Worm (Caenorhabditis elegans) whole organism, L1 larva: ENCODE results near the gene xpo-3.

ENCODE experiments used
- C04F5.9 ChIP-seq: sonication (generic microtip); optimal IDR thresholded peaks from 2 replicates; lab custom pipeline; 2016; ENCODE audit warnings: missing genetic modification characterization, missing compliant biosample characterization
- C34B4.2 ChIP-seq: sonication (generic microtip); optimal IDR thresholded peaks from 2 replicates; lab custom pipeline; 2017; ENCODE audit warnings: mild to moderate bottlenecking, missing genetic modification characterization, missing compliant biosample characterization
- Y116A8C.19 ChIP-seq: sonication (generic microtip); optimal IDR thresholded peaks from 2 replicates; lab custom pipeline; 2016; ENCODE audit warnings: missing compliant biosample characterization, missing genetic modification characterization, borderline replicate concordance
- aha-1 ChIP-seq: fragments of 150-350 bp; optimal IDR thresholded peaks from 2 replicates; lab custom pipeline; 2014; ENCODE audit warnings: missing biosample characterization, missing genetic modification characterization
- blmp-1 ChIP-seq: fragments of 150-350 bp; optimal IDR thresholded peaks from 2 replicates; lab custom pipeline; 2014; ENCODE audit warnings: missing biosample characterization, missing genetic modification characterization
- ceh-88 ChIP-seq: fragments of 200-800 bp; sonication (Bioruptor generic); IDR thresholded peaks from 2 replicates; pipeline ENCODE4 v1.3.6; 2022; ENCODE audit warnings: missing genetic modification characterization, missing compliant biosample characterization
- ces-1 ChIP-seq: fragments of 150-350 bp; optimal IDR thresholded peaks from 2 replicates; lab custom pipeline; 2014; ENCODE audit warnings: missing biosample characterization, missing genetic modification reagents, missing genetic modification characterization
- efl-1 ChIP-seq, 4 experiments: fragments of 150-350 bp; optimal IDR thresholded peaks in 3 of 4; peaks in 1 of 4; 1 replicate in 1 of 4; 2 replicates in 3 of 4; lab custom pipeline; 2014; ENCODE audit warnings: missing biosample characterization in 2 of 4, missing genetic modification characterization in 2 of 4, missing genetic modification reagents in 2 of 4
- egl-13 ChIP-seq: sonication (generic microtip); optimal IDR thresholded peaks from 2 replicates; lab custom pipeline; 2016; ENCODE audit warnings: missing genotype, missing genetic modification reagents, missing genetic modification characterization, missing compliant biosample characterization
- egl-27 ChIP-seq, 2 experiments: fragments of 150-350 bp in 1 of 2; sonication (generic microtip); optimal IDR thresholded peaks; 3 replicates each; lab custom pipeline; 2017 to 2018; ENCODE audit warnings: missing biosample characterization in 2 of 2, missing genetic modification characterization in 2 of 2, missing genetic modification reagents in 2 of 2
- fkh-10 ChIP-seq: sonication (generic microtip); optimal IDR thresholded peaks from 2 replicates; lab custom pipeline; 2017; ENCODE audit warnings: missing biosample characterization, missing genetic modification reagents, missing genetic modification characterization
- fkh-4 ChIP-seq: sonication (generic microtip); optimal IDR thresholded peaks from 2 replicates; lab custom pipeline; 2016; ENCODE audit warnings: missing compliant biosample characterization, missing genetic modification characterization, borderline replicate concordance
- fos-1 ChIP-seq: fragments of 150-350 bp; optimal IDR thresholded peaks from 2 replicates; lab custom pipeline; 2014; ENCODE audit warnings: missing biosample characterization, missing genetic modification characterization
- grh-1 ChIP-seq: fragments of 200-800 bp; sonication (Bioruptor generic); IDR thresholded peaks from 2 replicates; pipeline ENCODE4 v1.3.6; 2022; ENCODE audit warnings: missing genetic modification reagents, missing genetic modification characterization, missing compliant biosample characterization
- hlh-17 ChIP-seq: fragments of 200-800 bp; sonication (Bioruptor generic); optimal IDR thresholded peaks from 2 replicates; lab custom pipeline; 2018; ENCODE audit warnings: missing genetic modification characterization, mild to moderate bottlenecking, missing compliant biosample characterization, moderate library complexity, borderline replicate concordance
- hpl-2 ChIP-seq: fragments of 150-350 bp; optimal IDR thresholded peaks from 2 replicates; lab custom pipeline; 2014; ENCODE audit warnings: missing biosample characterization, missing genetic modification reagents, missing genetic modification characterization
- irx-1 ChIP-seq: sonication (generic microtip); optimal IDR thresholded peaks from 2 replicates; lab custom pipeline; 2016; ENCODE audit warnings: missing genetic modification characterization, missing compliant biosample characterization
- jun-1 ChIP-seq: fragments of 150-350 bp; optimal IDR thresholded peaks from 2 replicates; lab custom pipeline; 2014; ENCODE audit warnings: missing biosample characterization, missing genetic modification reagents, missing genetic modification characterization
- lin-13 ChIP-seq: fragments of 150-350 bp; optimal IDR thresholded peaks from 2 replicates; lab custom pipeline; 2014; ENCODE audit warnings: missing biosample characterization, missing genetic modification reagents, missing genetic modification characterization
- lin-14 ChIP-seq: fragments of 200-800 bp; sonication (Bioruptor generic); optimal IDR thresholded peaks from 2 replicates; lab custom pipeline; 2018; ENCODE audit warnings: mild to moderate bottlenecking, missing genetic modification characterization, moderate library complexity, missing compliant biosample characterization
- lin-35 ChIP-seq, 2 experiments: fragments of 150-350 bp; optimal IDR thresholded peaks; 2 replicates each; lab custom pipeline; 2014; ENCODE audit warnings: missing biosample characterization in 2 of 2, missing genetic modification characterization in 2 of 2, missing genetic modification reagents in 2 of 2
- lin-39 ChIP-seq: fragments of 150-350 bp; optimal IDR thresholded peaks from 2 replicates; lab custom pipeline; 2014; ENCODE audit warnings: missing biosample characterization, missing genetic modification reagents, missing genetic modification characterization
- lsy-2 ChIP-seq, 2 experiments: fragments of 150-350 bp; optimal IDR thresholded peaks; 2 replicates each; lab custom pipeline; 2014; ENCODE audit warnings: missing biosample characterization in 2 of 2, missing genetic modification characterization in 2 of 2
- mdl-1 ChIP-seq, 2 experiments: fragments of 150-350 bp; optimal IDR thresholded peaks; 2 replicates each; lab custom pipeline; 2014 to 2017; ENCODE audit warnings: missing biosample characterization in 2 of 2, missing genetic modification characterization in 2 of 2, inconsistent platforms in 1 of 2
- mef-2 ChIP-seq: fragments of 150-350 bp; optimal IDR thresholded peaks from 2 replicates; lab custom pipeline; 2014; ENCODE audit warnings: missing biosample characterization, missing genetic modification characterization
- nhr-12 ChIP-seq: sonication (generic microtip); optimal IDR thresholded peaks from 2 replicates; lab custom pipeline; 2017; ENCODE audit warnings: missing biosample characterization, missing genetic modification characterization
- nhr-237 ChIP-seq: fragments of 150-350 bp; optimal IDR thresholded peaks from 2 replicates; lab custom pipeline; 2014; ENCODE audit warnings: missing biosample characterization, missing genetic modification characterization
- nhr-76 ChIP-seq: sonication (generic microtip); optimal IDR thresholded peaks from 2 replicates; lab custom pipeline; 2017; ENCODE audit warnings: missing biosample characterization, missing genetic modification characterization
- nhr-90 ChIP-seq: sonication (generic microtip); optimal IDR thresholded peaks from 2 replicates; lab custom pipeline; 2016; ENCODE audit warnings: mild to moderate bottlenecking, missing genetic modification characterization, missing compliant biosample characterization; ENCODE audit not compliant: poor library complexity
- pag-3 ChIP-seq: sonication (generic microtip); optimal IDR thresholded peaks from 2 replicates; lab custom pipeline; 2017; ENCODE audit warnings: missing genetic modification characterization, mild to moderate bottlenecking, missing compliant biosample characterization, antibody characterized with exemption, borderline replicate concordance; ENCODE audit not compliant: insufficient read depth
- pax-3 ChIP-seq: fragments of 200-800 bp; sonication (Bioruptor generic); optimal IDR thresholded peaks from 2 replicates; lab custom pipeline; 2018; ENCODE audit warnings: mild to moderate bottlenecking, missing genetic modification characterization, moderate library complexity, missing compliant biosample characterization
- sptf-1 ChIP-seq: fragments of 150-350 bp; optimal IDR thresholded peaks from 2 replicates; lab custom pipeline; 2014; ENCODE audit warnings: missing biosample characterization, missing genetic modification characterization
- swsn-7 ChIP-seq: sonication (generic microtip); optimal IDR thresholded peaks from 2 replicates; lab custom pipeline; 2016; ENCODE audit warnings: missing genetic modification characterization, missing compliant biosample characterization
- tbx-2 ChIP-seq: sonication (generic microtip); optimal IDR thresholded peaks from 2 replicates; lab custom pipeline; 2016; ENCODE audit warnings: missing genetic modification characterization, missing compliant biosample characterization
- unc-62 ChIP-seq: fragments of 150-350 bp; optimal IDR thresholded peaks from 2 replicates; lab custom pipeline; 2014; ENCODE audit warnings: missing biosample characterization, missing genetic modification reagents, missing genetic modification characterization
- unc-86 ChIP-seq: sonication (generic microtip); optimal IDR thresholded peaks from 2 replicates; lab custom pipeline; 2016; ENCODE audit warnings: missing genetic modification characterization, missing compliant biosample characterization
- unc-98 ChIP-seq: fragments of 200-800 bp; sonication (Bioruptor generic); IDR thresholded peaks from 2 replicates; pipeline ENCODE4 v1.3.6; 2022; ENCODE audit warnings: missing genetic modification characterization, missing compliant biosample characterization
- vab-15 ChIP-seq: sonication (generic microtip); optimal IDR thresholded peaks from 2 replicates; lab custom pipeline; 2017; ENCODE audit warnings: missing genotype, mild to moderate bottlenecking, missing genetic modification characterization, missing compliant biosample characterization
- ztf-4 ChIP-seq: fragments of 150-350 bp; optimal IDR thresholded peaks from 2 replicates; lab custom pipeline; 2014; ENCODE audit warnings: missing biosample characterization, missing genetic modification characterization

Gene xpo-3

ce11 chrIV:7923982-7924480, at the start of gene xpo-3, which contains the start of gene C49H3.3 (continued):
- TF ChIP-seq swsn-7 (tag; lab: Kevin White, UChicago): no peak

- TF ChIP-seq fos-1: no peak
- no peak for TF ChIP-seq pag-3 (tag; lab: Kevin White, UChicago)
- no peak for TF ChIP-seq ceh-88
- TF ChIP-seq aha-1 (tag; lab: Kevin White, UChicago): no peak
- TF ChIP-seq lin-35 (GFP tag; optimal IDR thresholded peaks at IDR 0.05; lab: Kevin White, UChicago): no peak
- no peak for TF ChIP-seq hpl-2 (GFP tag; lab: Kevin White, UChicago)
- TF ChIP-seq egl-27 (tag; optimal IDR thresholded peaks at IDR 0.05; lab: Kevin White, UChicago): no peak
- no peak for TF ChIP-seq lin-13 (GFP tag; lab: Kevin White, UChicago)
- TF ChIP-seq, all 84 proteins: peak for 0
Observed at ce11 chrIV:7967006-7967405, 43.2 kb upstream of the xpo-3 start, which contains the start of gene F57H12.5. Gene F57H12.5, plus strand, starts transcription at chrIV:7967306.

ce11 chrIV:7961889-7962342, 38.1 kb upstream of the xpo-3 start:
- TF ChIP-seq irx-1 (no peak), mef-2 (tag; lab: Kevin White, UChicago) (no peak), lin-14 (GFP tag; lab: Kevin White, UChicago) (no peak), grh-1 (GFP tag; lab: Robert Waterston, UW) (no peak), ces-1 (GFP tag; lab: Kevin White, UChicago) (no peak), aha-1 (tag; lab: Kevin White, UChicago) (no peak), nhr-237 (tag; lab: Kevin White, UChicago) (no peak), tbx-2 (tag; lab: Kevin White, UChicago) (no peak), unc-62 (GFP tag; lab: Kevin White, UChicago) (no peak), ztf-4 (no peak), unc-86 (tag; lab: Kevin White, UChicago) (no peak), C04F5.9 (tag; lab: Kevin White, UChicago) (no peak), efl-1 (optimal IDR thresholded peaks at IDR 0.05; lab: Kevin White, UChicago) (no peak), efl-1 (GFP tag; optimal IDR thresholded peaks at IDR 0.05 in 1 of 2; lab: Kevin White, UChicago) (no peak), nhr-76 (tag; lab: Kevin White, UChicago) (no peak), lin-39 (no peak)

- TF ChIP-seq jun-1 (tag; lab: Kevin White, UChicago): no peak
- no peak for TF ChIP-seq sptf-1 (tag; lab: Kevin White, UChicago)
- TF ChIP-seq Y116A8C.19 (tag; lab: Kevin White, UChicago): no peak
- no peak for TF ChIP-seq nhr-12 (tag; lab: Kevin White, UChicago)
- no peak for TF ChIP-seq blmp-1
- TF ChIP-seq vab-15 (tag; lab: Kevin White, UChicago): no peak
- TF ChIP-seq lsy-2 (tag; optimal IDR thresholded peaks at IDR 0.05; lab: Kevin White, UChicago): no peak
- no peak for TF ChIP-seq efl-1 (optimal IDR thresholded peaks at IDR 0.05; lab: Kevin White, UChicago)
- TF ChIP-seq efl-1 (GFP tag; optimal IDR thresholded peaks at IDR 0.05 in 1 of 2; lab: Kevin White, UChicago): no peak
- TF ChIP-seq fkh-4 (tag; lab: Kevin White, UChicago): no peak
- TF ChIP-seq fkh-10 (GFP tag; lab: Kevin White, UChicago): no peak
- TF ChIP-seq unc-98: no peak
- TF ChIP-seq pax-3 (tag; lab: Kevin White, UChicago): no peak
- no peak for TF ChIP-seq nhr-76 (tag; lab: Kevin White, UChicago)
- TF ChIP-seq egl-13: no peak
- TF ChIP-seq hlh-17: no peak
- TF ChIP-seq mdl-1 (tag; optimal IDR thresholded peaks at IDR 0.05; lab: Kevin White, UChicago): no peak
- TF ChIP-seq nhr-90 (tag; lab: Kevin White, UChicago): no peak
- no peak for TF ChIP-seq nhr-237 (tag; lab: Kevin White, UChicago)
- no peak for TF ChIP-seq C34B4.2 (tag; lab: Kevin White, UChicago)
Observed at ce11 chrIV:7958092-7958491, 34.3 kb upstream of the xpo-3 start.
